Worm (Caenorhabditis elegans) whole organism, L4 larva: ENCODE results near the gene lpr-7.

Experiments
- F10B5.3 ChIP-seq: sonication (generic microtip); optimal IDR thresholded peaks from 2 replicates; lab custom pipeline; 2016; ENCODE audit warnings: mild to moderate bottlenecking, missing genetic modification characterization, missing compliant biosample characterization
- F44E2.7 ChIP-seq: fragments of 200-800 bp; sonication (Bioruptor generic); IDR thresholded peaks from 2 replicates; pipeline ENCODE4 v2.1.2; 2022; ENCODE audit warnings: missing genetic modification characterization, missing compliant biosample characterization
- T26A8.4 ChIP-seq: fragments of 200-800 bp; sonication (Bioruptor generic); IDR thresholded peaks from 2 replicates; pipeline ENCODE4 v1.3.6; 2022; ENCODE audit warnings: missing genetic modification characterization, missing compliant biosample characterization
- Y48G9A.11 ChIP-seq: fragments of 200-800 bp; sonication (Bioruptor generic); IDR thresholded peaks from 2 replicates; pipeline ENCODE4 v1.3.6; 2022; ENCODE audit warnings: missing genetic modification reagents, missing genetic modification characterization, missing compliant biosample characterization
- aha-1 ChIP-seq: fragments of 150-350 bp; peaks from one replicate; lab custom pipeline; 2014; ENCODE audit warnings: missing biosample characterization, missing genetic modification characterization
- arid-1 ChIP-seq: fragments of 200-800 bp; sonication (Bioruptor generic); conservative IDR thresholded peaks from 2 replicates; pipeline ENCODE4 v1.3.6; 2022; ENCODE audit warnings: missing genetic modification reagents, missing genetic modification characterization, missing compliant biosample characterization
- ceh-20 ChIP-seq: fragments of 200-800 bp; sonication (Bioruptor generic); IDR thresholded peaks from 2 replicates; pipeline ENCODE4 v1.3.6; 2022; ENCODE audit warnings: missing genetic modification reagents, missing genetic modification characterization, missing compliant biosample characterization
- ceh-28 ChIP-seq: fragments of 150-350 bp; optimal IDR thresholded peaks from 2 replicates; lab custom pipeline; 2014; ENCODE audit warnings: missing biosample characterization, missing genetic modification reagents, missing genetic modification characterization
- cey-2 ChIP-seq: sonication (generic microtip); optimal IDR thresholded peaks from 3 replicates; lab custom pipeline; 2017; ENCODE audit warnings: missing genetic modification characterization, mild to moderate bottlenecking, missing compliant biosample characterization, antibody characterized with exemption, borderline replicate concordance; ENCODE audit not compliant: insufficient read depth
- ctbp-1 ChIP-seq: fragments of 200-800 bp; sonication (Bioruptor generic); IDR thresholded peaks from 2 replicates; pipeline ENCODE4 v1.3.6; 2022; ENCODE audit warnings: missing genetic modification reagents, missing genetic modification characterization, missing compliant biosample characterization
- daf-12 ChIP-seq: fragments of 150-350 bp; optimal IDR thresholded peaks from 2 replicates; lab custom pipeline; 2014; ENCODE audit warnings: missing biosample characterization, missing genetic modification reagents, missing genetic modification characterization
- daf-16 ChIP-seq, 3 experiments: sonication (generic microtip); optimal IDR thresholded peaks; 2 replicates each; lab custom pipeline; 2016 to 2017; ENCODE audit warnings: missing genetic modification characterization in 3 of 3, missing genetic modification reagents in 3 of 3, mild to moderate bottlenecking in 2 of 3, missing compliant biosample characterization in 2 of 3, missing biosample characterization in 1 of 3, moderate library complexity in 1 of 3
- dmd-6 ChIP-seq: fragments of 200-800 bp; sonication (Bioruptor generic); IDR thresholded peaks from 2 replicates; pipeline ENCODE4 v1.3.6; 2022; ENCODE audit warnings: missing genetic modification reagents, missing genetic modification characterization, missing compliant biosample characterization
- dpl-1 ChIP-seq: fragments of 150-350 bp; optimal IDR thresholded peaks from 2 replicates; lab custom pipeline; 2014; ENCODE audit warnings: missing biosample characterization, missing genetic modification reagents, missing genetic modification characterization
- egl-27 ChIP-seq: sonication (generic microtip); optimal IDR thresholded peaks from 3 replicates; lab custom pipeline; 2017; ENCODE audit warnings: missing biosample characterization, missing genetic modification reagents, missing genetic modification characterization
- egl-43 ChIP-seq: fragments of 200-800 bp; sonication (Bioruptor generic); IDR thresholded peaks from 2 replicates; pipeline ENCODE4 v1.3.6; 2022; ENCODE audit warnings: missing genetic modification reagents, missing genetic modification characterization, missing compliant biosample characterization
- fos-1 ChIP-seq: fragments of 150-350 bp; optimal IDR thresholded peaks from 2 replicates; lab custom pipeline; 2014; ENCODE audit warnings: missing biosample characterization, missing genetic modification characterization
- hlh-11 ChIP-seq: fragments of 200-800 bp; sonication (Bioruptor generic); optimal IDR thresholded peaks from 2 replicates; lab custom pipeline; 2018; ENCODE audit warnings: mild to moderate bottlenecking, missing genetic modification characterization, missing compliant biosample characterization
- hmg-1.1 ChIP-seq: fragments of 200-800 bp; sonication (Bioruptor generic); IDR thresholded peaks from 2 replicates; pipeline ENCODE4 v1.3.6; 2022; ENCODE audit warnings: missing genetic modification reagents, missing genetic modification characterization, missing compliant biosample characterization
- lin-29 ChIP-seq: fragments of 200-800 bp; sonication (Bioruptor generic); IDR thresholded peaks from 2 replicates; pipeline ENCODE4 v1.3.6; 2022; ENCODE audit warnings: missing genetic modification reagents, missing genetic modification characterization, missing compliant biosample characterization
- mep-1 ChIP-seq: fragments of 150-350 bp; sonication (generic microtip); optimal IDR thresholded peaks from 3 replicates; lab custom pipeline; 2014; ENCODE audit warnings: missing biosample characterization, missing genetic modification characterization
- mxl-3 ChIP-seq: fragments of 200-800 bp; sonication (Bioruptor generic); optimal IDR thresholded peaks from 2 replicates; lab custom pipeline; 2018; ENCODE audit warnings: mild to moderate bottlenecking, missing genetic modification characterization, missing compliant biosample characterization
- nhr-102 ChIP-seq: sonication (generic microtip); optimal IDR thresholded peaks from 2 replicates; lab custom pipeline; 2016; ENCODE audit warnings: mild to moderate bottlenecking, missing genetic modification characterization, moderate library complexity, missing compliant biosample characterization
- nhr-48 ChIP-seq: sonication (generic microtip); optimal IDR thresholded peaks from 2 replicates; lab custom pipeline; 2016; ENCODE audit warnings: mild to moderate bottlenecking, missing genetic modification characterization, missing compliant biosample characterization
- nhr-77 ChIP-seq: fragments of 150-350 bp; optimal IDR thresholded peaks from 2 replicates; lab custom pipeline; 2014; ENCODE audit warnings: missing biosample characterization, missing genetic modification characterization
- php-3 ChIP-seq: fragments of 200-800 bp; sonication (Bioruptor generic); IDR thresholded peaks from 2 replicates; pipeline ENCODE4 v1.3.6; 2022; ENCODE audit warnings: missing genetic modification reagents, missing genetic modification characterization, missing compliant biosample characterization
- pqm-1 ChIP-seq: sonication (generic microtip); optimal IDR thresholded peaks from 2 replicates; lab custom pipeline; 2017; ENCODE audit warnings: missing biosample characterization, missing genetic modification characterization
- skn-1 ChIP-seq: fragments of 150-350 bp; optimal IDR thresholded peaks from 2 replicates; lab custom pipeline; 2014; ENCODE audit warnings: missing biosample characterization, missing genetic modification characterization
- unc-39 ChIP-seq: sonication (generic microtip); optimal IDR thresholded peaks from 2 replicates; lab custom pipeline; 2017; ENCODE audit warnings: missing biosample characterization, missing genetic modification characterization
- unc-62 ChIP-seq, 3 experiments: fragments of 150-350 bp in 1 of 3; sonication (generic microtip); optimal IDR thresholded peaks in 2 of 3; peaks in 1 of 3; 1 replicate in 1 of 3; 2 replicates in 2 of 3; lab custom pipeline; 2014 to 2017; ENCODE audit warnings: missing biosample characterization in 3 of 3, missing genetic modification characterization in 3 of 3, missing genetic modification reagents in 3 of 3, missing genotype in 1 of 3
- vab-7 ChIP-seq: fragments of 200-800 bp; sonication (Bioruptor generic); IDR thresholded peaks from 2 replicates; pipeline ENCODE4 v1.3.6; 2022; ENCODE audit warnings: missing genetic modification reagents, missing genetic modification characterization, missing compliant biosample characterization
- zag-1 ChIP-seq: fragments of 150-350 bp; optimal IDR thresholded peaks from 2 replicates; lab custom pipeline; 2014; ENCODE audit warnings: missing biosample characterization, missing genetic modification characterization
- zip-2 ChIP-seq: fragments of 150-350 bp; optimal IDR thresholded peaks from 2 replicates; lab custom pipeline; 2014; ENCODE audit warnings: missing biosample characterization, missing genetic modification characterization
- ztf-7 ChIP-seq: fragments of 150-350 bp; optimal IDR thresholded peaks from 2 replicates; lab custom pipeline; 2014; ENCODE audit warnings: missing biosample characterization, missing genetic modification characterization

Gene lpr-7

DNA sequence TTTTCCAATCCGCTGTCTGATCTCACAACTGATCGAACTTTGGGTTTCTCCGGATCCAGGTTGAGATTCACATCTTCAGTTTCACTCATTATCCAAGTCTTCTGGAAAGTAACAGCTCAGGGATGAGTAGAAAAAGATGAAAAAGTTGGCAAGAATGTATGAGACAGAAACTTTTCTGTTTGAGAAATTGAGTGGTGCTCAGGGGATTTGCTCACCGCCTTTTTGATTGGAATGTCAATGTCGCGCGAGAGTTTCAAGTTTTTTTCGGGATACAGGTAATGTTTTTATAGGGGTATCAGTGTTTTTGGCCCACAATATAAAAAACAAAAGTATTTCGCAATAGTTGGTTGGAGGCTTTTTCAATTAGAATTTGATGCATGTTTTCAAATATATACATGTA lies 34.8 kb upstream of the lpr-7 start, which contains the start of gene unc-96:
Gene unc-96 (minus strand): TSS at position 101 of the 400 bp plus-strand sequence.
- TF ChIP-seq skn-1 (tag; lab: Kevin White, UChicago) = no peak
- TF ChIP-seq egl-27 (tag; lab: Kevin White, UChicago) = no peak
- no peak for TF ChIP-seq Y48G9A.11
- TF ChIP-seq zag-1 = no peak
- no peak for TF ChIP-seq F44E2.7 (GFP tag; lab: Robert Waterston, UW)
- TF ChIP-seq nhr-102 = no peak
- no peak for TF ChIP-seq fos-1 (tag; lab: Kevin White, UChicago)
- no peak for TF ChIP-seq daf-16 (GFP tag; optimal IDR thresholded peaks at IDR 0.05; lab: Kevin White, UChicago)
- no peak for TF ChIP-seq daf-16 (tag; optimal IDR thresholded peaks at IDR 0.05; lab: Kevin White, UChicago)
- TF ChIP-seq, all 104 proteins: peak for 0

DNA sequence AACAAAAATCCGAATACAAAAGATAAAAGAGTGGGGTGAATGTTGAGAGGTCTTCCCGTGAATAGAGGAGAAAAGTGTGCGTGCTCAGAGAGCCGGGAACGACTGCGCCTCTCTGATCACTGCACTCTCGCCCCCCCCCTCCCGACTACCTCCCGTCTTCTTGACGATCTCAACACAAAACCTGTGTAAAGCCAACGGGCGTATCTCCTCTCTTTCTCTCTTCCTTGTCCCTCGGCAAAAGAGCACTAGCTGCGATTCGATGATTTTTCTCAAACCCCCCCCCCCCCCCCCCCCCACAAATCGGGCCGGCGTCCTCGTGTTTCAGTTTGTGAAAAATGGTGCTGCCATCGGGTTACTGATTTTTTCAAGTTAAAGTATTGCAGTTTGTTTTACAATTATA lies 34.3 kb upstream of the lpr-7 start:
- no peak for TF ChIP-seq arid-1 (GFP tag; lab: Robert Waterston, UW)
- no peak for TF ChIP-seq T26A8.4
- TF ChIP-seq unc-39 (tag; lab: Kevin White, UChicago) = no peak

DNA sequence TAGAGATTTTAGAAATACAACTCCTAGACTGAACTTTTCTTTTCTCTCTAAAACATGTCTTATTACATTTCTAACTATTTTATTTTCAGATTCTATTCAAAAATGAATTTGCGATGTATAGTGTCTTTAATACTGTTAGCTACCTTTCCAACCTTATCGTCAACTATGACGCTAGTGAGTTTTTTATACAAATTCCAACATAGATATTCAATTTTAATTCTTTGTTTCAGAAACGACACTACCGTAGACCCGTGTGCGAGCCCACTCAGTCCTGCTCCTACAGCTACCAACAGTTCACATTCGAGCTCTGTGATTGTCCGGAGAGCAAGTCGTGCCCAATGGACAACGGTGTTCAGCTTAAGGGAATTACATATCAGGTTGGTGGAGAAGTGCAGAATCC lies 26.9 kb upstream of the lpr-7 start, which contains the start of gene M6.4:
Gene M6.4 (plus strand): TSS at position 55 of the 400 bp plus-strand sequence.
- TF ChIP-seq daf-12 (tag; lab: Kevin White, UChicago) (no peak), unc-62 (GFP tag; optimal IDR thresholded peaks at IDR 0.05 in 1 of 2; lab: Kevin White, UChicago) (peak in 1 of 2 experiments; percentile 50), unc-62 (tag; optimal IDR thresholded peaks at IDR 0.05; lab: Kevin White, UChicago) (no peak), F44E2.7 (GFP tag; lab: Robert Waterston, UW) (no peak)

DNA sequence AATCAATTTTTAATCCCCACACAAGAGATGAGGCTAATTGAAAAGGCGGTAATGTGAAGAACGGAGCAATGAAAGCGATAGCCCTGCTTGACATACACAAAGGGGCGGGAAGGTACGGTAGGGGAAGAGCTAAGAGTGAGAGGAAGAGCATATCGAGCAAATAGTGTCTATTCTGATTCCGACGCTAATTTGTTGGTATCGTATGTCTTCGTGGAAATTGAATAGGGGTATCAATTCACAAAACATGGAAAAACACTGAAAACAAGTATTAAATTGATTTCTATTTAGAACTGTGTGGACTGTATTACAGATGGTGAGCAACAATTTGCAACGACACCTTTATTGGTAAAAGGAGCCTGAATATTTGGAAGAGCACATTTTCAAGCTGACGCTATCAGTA lies 19.1 kb upstream of the lpr-7 start, which contains the start of gene pha-2:
Gene pha-2 (minus strand): TSS at position 101 of the 400 bp plus-strand sequence.
- TF ChIP-seq lin-29 = no peak

DNA sequence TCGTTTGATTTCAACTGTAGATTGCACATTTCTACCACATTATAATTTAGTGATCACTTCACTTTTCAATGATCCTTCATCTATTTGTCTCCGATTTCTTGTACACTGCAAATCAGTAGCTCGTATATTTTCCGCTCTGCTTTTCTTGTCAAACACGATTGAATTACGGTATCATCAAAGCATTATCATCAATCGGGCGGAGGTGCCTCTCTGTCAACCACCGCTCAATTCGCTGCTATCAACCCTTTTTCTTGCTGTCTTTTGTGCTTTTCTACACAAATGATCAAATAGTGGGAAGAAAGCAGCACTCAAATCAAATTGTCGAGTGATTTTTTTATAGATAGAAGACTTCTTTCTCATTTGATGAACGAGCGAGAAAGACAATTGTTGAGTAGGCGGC lies 18.4 kb upstream of the lpr-7 start:
- TF ChIP-seq php-3 (GFP tag; lab: Robert Waterston, UW) = peak; percentile 43; the same call in 1 of the 2 replicates
- peak; percentile 69 for TF ChIP-seq pqm-1 (tag; lab: Kevin White, UChicago)
- no peak for TF ChIP-seq ceh-28 (tag; lab: Kevin White, UChicago)
- no peak for TF ChIP-seq F10B5.3 (tag; lab: Kevin White, UChicago)
- no peak for TF ChIP-seq ztf-7 (tag; lab: Kevin White, UChicago)
- TF ChIP-seq hlh-11 (tag; lab: Kevin White, UChicago) = peak; percentile 50
- no peak for TF ChIP-seq dpl-1
- peak; percentile 69 for TF ChIP-seq dmd-6 (GFP tag; lab: Robert Waterston, UW)
- peak; percentile 37 for TF ChIP-seq aha-1 (tag; lab: Kevin White, UChicago)
- TF ChIP-seq daf-16 (GFP tag; optimal IDR thresholded peaks at IDR 0.05; lab: Kevin White, UChicago) = no peak
- peak; percentile 31 for TF ChIP-seq daf-16 (tag; optimal IDR thresholded peaks at IDR 0.05; lab: Kevin White, UChicago)
- no peak for TF ChIP-seq nhr-77
- TF ChIP-seq unc-62 (GFP tag; optimal IDR thresholded peaks at IDR 0.05 in 1 of 2; lab: Kevin White, UChicago) = peak in 1 of 2 experiments; percentile 94
- no peak for TF ChIP-seq unc-62 (tag; optimal IDR thresholded peaks at IDR 0.05; lab: Kevin White, UChicago)

DNA sequence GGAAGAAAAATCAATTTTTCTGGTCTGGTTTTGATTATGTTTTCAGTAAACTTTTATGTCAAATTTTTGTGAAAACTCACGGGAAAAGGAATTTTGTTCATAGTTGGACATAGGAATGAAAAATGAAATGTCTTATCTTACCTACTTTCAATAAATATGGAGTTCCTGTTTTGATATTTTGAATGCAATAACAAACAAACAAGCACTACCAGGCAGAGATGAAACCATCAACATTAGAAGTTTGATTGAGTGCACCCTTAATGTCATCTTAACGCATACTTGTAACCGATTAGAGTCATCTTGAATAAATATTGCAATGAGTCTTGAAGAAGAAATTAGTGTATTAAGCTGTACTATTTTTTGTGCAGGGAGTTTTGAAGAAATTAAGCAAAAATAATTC lies 14.5 kb upstream of the lpr-7 start, which contains the start of gene M6.11:
Gene M6.11 (minus strand): TSS at position 101 of the 400 bp plus-strand sequence.
- TF ChIP-seq ceh-20 (GFP tag; lab: Robert Waterston, UW) (no peak), aha-1 (tag; lab: Kevin White, UChicago) (peak; percentile 44)

DNA sequence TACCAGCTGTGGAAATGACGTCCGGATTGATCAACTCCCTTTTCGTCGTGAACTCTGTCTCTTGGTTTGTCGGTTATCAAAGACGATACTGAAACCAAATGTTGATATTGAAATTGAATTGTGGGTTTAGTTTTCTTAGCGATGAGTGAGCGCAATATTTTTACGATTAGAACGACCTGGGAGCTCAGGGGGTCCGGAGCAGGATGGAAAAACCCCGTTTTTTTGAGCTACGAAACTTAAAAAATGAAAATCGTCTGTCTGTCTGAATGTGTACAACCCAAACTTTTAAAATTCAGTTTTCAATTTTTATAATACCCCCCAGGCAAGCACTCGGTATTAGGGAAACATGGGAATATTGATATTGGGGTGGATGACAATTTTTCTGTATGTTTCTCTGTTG lies 13.2 kb upstream of the lpr-7 start:
- TF ChIP-seq Y48G9A.11 = no peak
- 0 out of 2 replicates have a peak, but pooled peaks have one; percentile 22 for TF ChIP-seq vab-7 (GFP tag; lab: Robert Waterston, UW)
- peak; percentile 14 for TF ChIP-seq mep-1 (tag; lab: Kevin White, UChicago)
- TF ChIP-seq fos-1 (tag; lab: Kevin White, UChicago) = no peak
- peak; percentile 26 for TF ChIP-seq hlh-11 (tag; lab: Kevin White, UChicago)
- TF ChIP-seq nhr-77 = peak; percentile 12
- TF ChIP-seq nhr-48 (tag; lab: Kevin White, UChicago) = peak; percentile 3
- no peak for TF ChIP-seq hmg-1.1 (GFP tag; lab: Robert Waterston, UW)
- no peak for TF ChIP-seq cey-2 (tag; lab: Kevin White, UChicago)
- TF ChIP-seq mxl-3 (GFP tag; lab: Kevin White, UChicago) = no peak
- TF ChIP-seq zip-2 (tag; lab: Kevin White, UChicago) = no peak
- peak in 1 of 2 experiments; percentile 52 for TF ChIP-seq unc-62 (GFP tag; optimal IDR thresholded peaks at IDR 0.05 in 1 of 2; lab: Kevin White, UChicago)
- no peak for TF ChIP-seq unc-62 (tag; optimal IDR thresholded peaks at IDR 0.05; lab: Kevin White, UChicago)
- 0 out of 2 replicates have a peak, but pooled peaks have one; percentile 8 for TF ChIP-seq egl-43
- no peak for TF ChIP-seq ctbp-1 (GFP tag; lab: Robert Waterston, UW)
